Worm (Caenorhabditis elegans) whole organism, young adult: ENCODE measurements around the gene otpl-4.

Experiments
- B0261.1 ChIP-seq: sonication (generic microtip); optimal IDR thresholded peaks from 2 replicates; lab custom pipeline; 2016; ENCODE audit warnings: mild to moderate bottlenecking, missing genetic modification characterization, moderate library complexity, missing compliant biosample characterization
- C06A6.2 ChIP-seq: fragments of 200-800 bp; sonication (Bioruptor generic); conservative IDR thresholded peaks from 2 replicates; pipeline ENCODE4 v1.3.6; 2022; ENCODE audit warnings: missing genetic modification characterization, missing compliant biosample characterization
- D2030.7 ChIP-seq: fragments of 200-800 bp; sonication (Bioruptor generic); IDR thresholded peaks from 2 replicates; pipeline ENCODE4 v1.3.6; 2022; ENCODE audit warnings: missing genetic modification reagents, missing genetic modification characterization, missing compliant biosample characterization
- F10E7.11 ChIP-seq: sonication (generic microtip); optimal IDR thresholded peaks from 2 replicates; lab custom pipeline; 2017; ENCODE audit warnings: mild to moderate bottlenecking, missing genetic modification characterization, moderate library complexity, missing compliant biosample characterization
- F33H1.4 ChIP-seq: fragments of 200-800 bp; sonication (Bioruptor generic); IDR thresholded peaks from 2 replicates; pipeline ENCODE4 v1.3.6; 2022; ENCODE audit warnings: missing genetic modification reagents, missing genetic modification characterization, missing compliant biosample characterization
- F57C9.4 ChIP-seq: sonication (generic microtip); optimal IDR thresholded peaks from 2 replicates; lab custom pipeline; 2017; ENCODE audit warnings: mild to moderate bottlenecking, missing genetic modification characterization, missing compliant biosample characterization
- K11D2.4 ChIP-seq: fragments of 200-800 bp; sonication (Bioruptor generic); IDR thresholded peaks from 2 replicates; pipeline ENCODE4 v1.3.6; 2022; ENCODE audit warnings: missing genetic modification reagents, missing genetic modification characterization, missing compliant biosample characterization
- Y53F4B.3 ChIP-seq: fragments of 200-800 bp; sonication (Bioruptor generic); IDR thresholded peaks from 2 replicates; pipeline ENCODE4 v1.3.6; 2022; ENCODE audit warnings: missing genetic modification reagents, missing genetic modification characterization, missing compliant biosample characterization
- Y95B8A.8 ChIP-seq: fragments of 200-800 bp; sonication (Bioruptor generic); IDR thresholded peaks from 2 replicates; pipeline ENCODE4 v1.3.6; 2022; ENCODE audit warnings: missing genetic modification reagents, missing genetic modification characterization, missing compliant biosample characterization
- aptf-2 ChIP-seq: fragments of 200-800 bp; sonication (Bioruptor generic); conservative IDR thresholded peaks from 2 replicates; pipeline ENCODE4 v1.3.6; 2022; ENCODE audit warnings: missing genetic modification reagents, missing genetic modification characterization, missing compliant biosample characterization
- attf-5 ChIP-seq: fragments of 200-800 bp; sonication (Bioruptor generic); optimal IDR thresholded peaks from 2 replicates; lab custom pipeline; 2018; ENCODE audit warnings: mild to moderate bottlenecking, missing genetic modification characterization, missing compliant biosample characterization
- bed-1 ChIP-seq: fragments of 200-800 bp; sonication (Bioruptor generic); IDR thresholded peaks from 2 replicates; pipeline ENCODE4 v1.3.6; 2022; ENCODE audit warnings: missing genetic modification reagents, missing genetic modification characterization, missing compliant biosample characterization
- bed-2 ChIP-seq: fragments of 200-800 bp; sonication (Bioruptor generic); IDR thresholded peaks from 2 replicates; pipeline ENCODE4 v1.3.6; 2022; ENCODE audit warnings: missing genetic modification reagents, missing genetic modification characterization, missing compliant biosample characterization
- ccch-3 ChIP-seq: fragments of 200-800 bp; sonication (Bioruptor generic); optimal IDR thresholded peaks from 2 replicates; lab custom pipeline; 2018; ENCODE audit warnings: mild to moderate bottlenecking, missing genetic modification characterization, missing compliant biosample characterization
- cebp-1 ChIP-seq, 2 experiments: fragments of 200-800 bp in 1 of 2; sonication (Bioruptor generic) in 1 of 2; sonication (generic microtip) in 1 of 2; IDR thresholded peaks in 1 of 2; optimal IDR thresholded peaks in 1 of 2; 2 replicates each; pipeline versions ENCODE4 v1.3.6 to Lab custom; 2017 to 2022; ENCODE audit warnings: missing compliant biosample characterization in 2 of 2, missing genetic modification characterization in 2 of 2, mild to moderate bottlenecking in 1 of 2, missing genetic modification reagents in 1 of 2, moderate library complexity in 1 of 2
- ceh-100 ChIP-seq: fragments of 200-800 bp; sonication (Bioruptor generic); IDR thresholded peaks from 2 replicates; pipeline ENCODE4 v1.3.6; 2022; ENCODE audit warnings: missing genetic modification reagents, missing genetic modification characterization, missing compliant biosample characterization
- ceh-27 ChIP-seq: fragments of 200-800 bp; sonication (Bioruptor generic); optimal IDR thresholded peaks from 2 replicates; lab custom pipeline; 2018; ENCODE audit warnings: mild to moderate bottlenecking, missing genetic modification characterization, moderate library complexity, missing compliant biosample characterization
- ceh-58 ChIP-seq: fragments of 200-800 bp; sonication (Bioruptor generic); IDR thresholded peaks from 2 replicates; pipeline ENCODE4 v1.3.6; 2022; ENCODE audit warnings: missing genetic modification characterization, missing compliant biosample characterization
- dox-1 ChIP-seq: fragments of 200-800 bp; sonication (Bioruptor generic); IDR thresholded peaks from 2 replicates; pipeline ENCODE4 v1.3.6; 2022; ENCODE audit warnings: missing genetic modification reagents, missing genetic modification characterization, missing compliant biosample characterization
- egl-44 ChIP-seq: fragments of 200-800 bp; sonication (Bioruptor generic); IDR thresholded peaks from 2 replicates; pipeline ENCODE4 v1.3.6; 2022; ENCODE audit warnings: missing genetic modification reagents, missing genetic modification characterization, missing compliant biosample characterization
- egrh-3 ChIP-seq: fragments of 200-800 bp; sonication (Bioruptor generic); IDR thresholded peaks from 2 replicates; pipeline ENCODE4 v1.3.6; 2022; ENCODE audit warnings: missing genetic modification reagents, missing genetic modification characterization, missing compliant biosample characterization
- gei-17 ChIP-seq: fragments of 200-800 bp; sonication (Bioruptor generic); optimal IDR thresholded peaks from 2 replicates; lab custom pipeline; 2018; ENCODE audit warnings: mild to moderate bottlenecking, missing genetic modification characterization, missing compliant biosample characterization
- him-1 ChIP-seq: sonication (generic microtip); optimal IDR thresholded peaks from 2 replicates; lab custom pipeline; 2016; ENCODE audit warnings: missing genotype, missing genetic modification reagents, missing genetic modification characterization, missing compliant biosample characterization
- hmg-20 ChIP-seq: fragments of 200-800 bp; sonication (Bioruptor generic); IDR thresholded peaks from 2 replicates; pipeline ENCODE4 v1.3.6; 2022; ENCODE audit warnings: missing genetic modification reagents, missing genetic modification characterization, missing compliant biosample characterization
- hsf-1 ChIP-seq: fragments of 200-800 bp; sonication (Bioruptor generic); IDR thresholded peaks from 2 replicates; pipeline ENCODE4 v1.3.6; 2022; ENCODE audit warnings: missing genetic modification reagents, missing genetic modification characterization, missing compliant biosample characterization
- lag-1 ChIP-seq: fragments of 200-800 bp; sonication (Bioruptor generic); IDR thresholded peaks from 2 replicates; pipeline ENCODE4 v1.3.6; 2022; ENCODE audit warnings: missing genetic modification reagents, missing genetic modification characterization, missing compliant biosample characterization
- let-607 ChIP-seq, 2 experiments: fragments of 200-800 bp in 1 of 2; sonication (Bioruptor generic) in 1 of 2; sonication (generic microtip) in 1 of 2; optimal IDR thresholded peaks; 2 replicates each; lab custom pipeline; 2016 to 2018; ENCODE audit warnings: mild to moderate bottlenecking in 2 of 2, missing compliant biosample characterization in 2 of 2, missing genetic modification characterization in 2 of 2, moderate library complexity in 2 of 2, missing genotype in 1 of 2
- lin-26 ChIP-seq: fragments of 200-800 bp; sonication (Bioruptor generic); IDR thresholded peaks from 2 replicates; pipeline ENCODE4 v1.3.6; 2022; ENCODE audit warnings: missing genetic modification reagents, missing genetic modification characterization, missing compliant biosample characterization
- lin-54 ChIP-seq: fragments of 200-800 bp; sonication (Bioruptor generic); optimal IDR thresholded peaks from 2 replicates; lab custom pipeline; 2018; ENCODE audit warnings: mild to moderate bottlenecking, missing genetic modification characterization, missing compliant biosample characterization
- lsl-1 ChIP-seq: fragments of 200-800 bp; sonication (Bioruptor generic); optimal IDR thresholded peaks from 2 replicates; lab custom pipeline; 2018; ENCODE audit warnings: mild to moderate bottlenecking, missing genetic modification characterization, moderate library complexity, missing compliant biosample characterization
- lsy-27 ChIP-seq: sonication (generic microtip); optimal IDR thresholded peaks from 2 replicates; lab custom pipeline; 2017; ENCODE audit warnings: missing genetic modification characterization, mild to moderate bottlenecking, missing compliant biosample characterization, antibody characterized with exemption, missing genotype, borderline replicate concordance; ENCODE audit not compliant: insufficient read depth
- mes-4 ChIP-seq: sonication (generic microtip); optimal IDR thresholded peaks from 2 replicates; lab custom pipeline; 2016; ENCODE audit warnings: missing genotype, missing genetic modification characterization, missing compliant biosample characterization
- mxl-1 ChIP-seq: sonication (generic microtip); optimal IDR thresholded peaks from 2 replicates; lab custom pipeline; 2016; ENCODE audit warnings: missing genetic modification characterization, missing compliant biosample characterization
- pbrm-1 ChIP-seq: fragments of 200-800 bp; sonication (Bioruptor generic); IDR thresholded peaks from 2 replicates; pipeline ENCODE4 v1.3.6; 2022; ENCODE audit warnings: missing genetic modification reagents, missing genetic modification characterization, missing compliant biosample characterization
- rec-8 ChIP-seq, 2 experiments: sonication (generic microtip); optimal IDR thresholded peaks; 2 replicates each; lab custom pipeline; 2016; ENCODE audit warnings: mild to moderate bottlenecking in 2 of 2, missing genetic modification characterization in 2 of 2, missing genetic modification reagents in 2 of 2, missing genotype in 2 of 2, missing biosample characterization in 1 of 2, missing compliant biosample characterization in 1 of 2, moderate library complexity in 1 of 2
- snpc-1.1 ChIP-seq: sonication (generic microtip); optimal IDR thresholded peaks from 2 replicates; lab custom pipeline; 2017; ENCODE audit warnings: missing genetic modification characterization, mild to moderate bottlenecking, missing compliant biosample characterization, antibody characterized with exemption, moderate library complexity, missing genotype, missing genetic modification reagents; ENCODE audit not compliant: insufficient read depth
- snpc-3.4 ChIP-seq: sonication (generic microtip); optimal IDR thresholded peaks from 2 replicates; lab custom pipeline; 2017; ENCODE audit warnings: missing genetic modification characterization, mild to moderate bottlenecking, missing compliant biosample characterization, antibody characterized with exemption, moderate library complexity, missing genotype, missing genetic modification reagents
- snpc-4 ChIP-seq, 5 experiments: fragments of 150-350 bp in 1 of 5; sonication (generic microtip) in 4 of 5; optimal IDR thresholded peaks; 2 replicates each; lab custom pipeline; 2014 to 2018; ENCODE audit warnings: missing genetic modification characterization in 5 of 5, missing biosample characterization in 3 of 5, antibody characterized with exemption in 2 of 5, mild to moderate bottlenecking in 2 of 5, missing compliant biosample characterization in 2 of 5, missing genotype in 2 of 5, moderate library complexity in 2 of 5, missing genetic modification reagents in 1 of 5
- sptf-2 ChIP-seq: fragments of 200-800 bp; sonication (Bioruptor generic); optimal IDR thresholded peaks from 2 replicates; lab custom pipeline; 2018; ENCODE audit warnings: mild to moderate bottlenecking, missing genetic modification characterization, missing compliant biosample characterization
- tbp1 ChIP-seq: fragments of 200-800 bp; sonication (Bioruptor generic); optimal IDR thresholded peaks from 2 replicates; lab custom pipeline; 2018; ENCODE audit warnings: mild to moderate bottlenecking, missing genetic modification characterization, missing compliant biosample characterization
- unc-130 ChIP-seq: sonication (generic microtip); optimal IDR thresholded peaks from 2 replicates; lab custom pipeline; 2016; ENCODE audit warnings: missing genetic modification reagents, missing genetic modification characterization, missing compliant biosample characterization
- zim-3 ChIP-seq: sonication (generic microtip); optimal IDR thresholded peaks from 2 replicates; lab custom pipeline; 2017; ENCODE audit warnings: mild to moderate bottlenecking, missing genetic modification characterization, moderate library complexity, missing compliant biosample characterization
- ztf-22 ChIP-seq: fragments of 200-800 bp; sonication (Bioruptor generic); optimal IDR thresholded peaks from 2 replicates; lab custom pipeline; 2018; ENCODE audit warnings: mild to moderate bottlenecking, missing genetic modification characterization, moderate library complexity, missing compliant biosample characterization
- ztf-25 ChIP-seq: fragments of 200-800 bp; sonication (Bioruptor generic); IDR thresholded peaks from 2 replicates; pipeline ENCODE4 v1.3.6; 2022; ENCODE audit warnings: missing genetic modification reagents, missing genetic modification characterization, missing compliant biosample characterization
- ztf-28 ChIP-seq: fragments of 200-800 bp; sonication (Bioruptor generic); IDR thresholded peaks from 2 replicates; pipeline ENCODE4 v1.3.6; 2022; ENCODE audit warnings: missing genetic modification reagents, missing genetic modification characterization, missing compliant biosample characterization
- ztf-3 ChIP-seq: fragments of 200-800 bp; sonication (Bioruptor generic); optimal IDR thresholded peaks from 2 replicates; lab custom pipeline; 2018; ENCODE audit warnings: mild to moderate bottlenecking, missing genetic modification characterization, missing compliant biosample characterization

Gene otpl-4

ce11 chrV:8499407-8499806, 37.7 kb upstream of the otpl-4 start:
- no peak for TF ChIP-seq C06A6.2 (GFP tag; lab: Robert Waterston, UW)
- TF ChIP-seq attf-5 (GFP tag; lab: Kevin White, UChicago) = peak; percentile 29
- TF ChIP-seq ztf-22 (GFP tag; lab: Kevin White, UChicago) = peak; percentile 8
- TF ChIP-seq cebp-1 (GFP tag; IDR thresholded peaks at IDR 0.05; lab: Robert Waterston, UW) = no peak
- TF ChIP-seq cebp-1 (tag; optimal IDR thresholded peaks at IDR 0.05; lab: Kevin White, UChicago) = peak; percentile 30
- no peak for TF ChIP-seq ccch-3 (GFP tag; lab: Kevin White, UChicago)
- TF ChIP-seq unc-130 = peak; percentile 1
- no peak for TF ChIP-seq ceh-58
- 0 out of 2 replicates have a peak, but pooled peaks have one; percentile 40 for TF ChIP-seq Y95B8A.8 (GFP tag; lab: Robert Waterston, UW)
- peak; percentile 19 for TF ChIP-seq mes-4
- no peak for TF ChIP-seq egrh-3 (GFP tag; lab: Robert Waterston, UW)
- TF ChIP-seq F57C9.4 (tag; lab: Kevin White, UChicago) = no peak
- peak; percentile 39; the same call in 1 of the 2 replicates for TF ChIP-seq pbrm-1
- TF ChIP-seq ceh-100 = no peak
- TF ChIP-seq rec-8 (tag; optimal IDR thresholded peaks at IDR 0.05; lab: Kevin White, UChicago) = peak in 1 of 2 experiments; percentile 15
- TF ChIP-seq ztf-3 (GFP tag; lab: Kevin White, UChicago) = no peak
- peak; percentile 71 for TF ChIP-seq dox-1 (GFP tag; lab: Robert Waterston, UW)
- peak in 1 of 2 experiments; percentile 9 for TF ChIP-seq let-607 (tag; optimal IDR thresholded peaks at IDR 0.05; lab: Kevin White, UChicago)
- TF ChIP-seq B0261.1 = peak; percentile 67
- TF ChIP-seq snpc-3.4 (tag; lab: Kevin White, UChicago) = peak; percentile 24
- TF ChIP-seq lsl-1 (GFP tag; lab: Kevin White, UChicago) = peak; percentile 43
- TF ChIP-seq lin-26 (GFP tag; lab: Robert Waterston, UW) = peak; percentile 97
- TF ChIP-seq aptf-2 (GFP tag; lab: Robert Waterston, UW) = no peak
- TF ChIP-seq ztf-28 (GFP tag; lab: Robert Waterston, UW) = no peak
- peak; percentile 68 for TF ChIP-seq D2030.7 (GFP tag; lab: Robert Waterston, UW)
- no peak for TF ChIP-seq bed-1 (GFP tag; lab: Robert Waterston, UW)
- no peak for TF ChIP-seq ceh-27
- TF ChIP-seq lsy-27 = no peak
- TF ChIP-seq ztf-25 (GFP tag; lab: Robert Waterston, UW) = 0 out of 2 replicates have a peak, but pooled peaks have one; percentile 59
- TF ChIP-seq lag-1 = no peak
- peak; percentile 91 for TF ChIP-seq tbp1 (GFP tag; lab: Kevin White, UChicago)
- peak; percentile 66 for TF ChIP-seq Y53F4B.3
- peak; percentile 77 for TF ChIP-seq snpc-4 (GFP tag; optimal IDR thresholded peaks at IDR 0.05; lab: Kevin White, UChicago)
- peak in 3 of 4 experiments; percentile 72 to 92 (median 85) for TF ChIP-seq snpc-4 (tag; optimal IDR thresholded peaks at IDR 0.05; lab: Kevin White, UChicago)
- peak; percentile 55 for TF ChIP-seq sptf-2 (GFP tag; lab: Kevin White, UChicago)
- TF ChIP-seq gei-17 (GFP tag; lab: Kevin White, UChicago) = no peak
- peak; percentile 12 for TF ChIP-seq lin-54 (GFP tag; lab: Kevin White, UChicago)
- peak; percentile 84 for TF ChIP-seq snpc-1.1 (tag; lab: Kevin White, UChicago)
- TF ChIP-seq zim-3 (tag; lab: Kevin White, UChicago) = no peak
- peak; percentile 50; the same call in 1 of the 2 replicates for TF ChIP-seq hsf-1 (GFP tag; lab: Robert Waterston, UW)
- TF ChIP-seq him-1 = peak; percentile 75
- TF ChIP-seq F10E7.11 (tag; lab: Kevin White, UChicago) = no peak
- 0 out of 2 replicates have a peak, but pooled peaks have one; percentile 13 for TF ChIP-seq F33H1.4 (GFP tag; lab: Robert Waterston, UW)
- no peak for TF ChIP-seq K11D2.4 (GFP tag; lab: Robert Waterston, UW)
- no peak for TF ChIP-seq hmg-20
- peak; percentile 76; the same call in 1 of the 2 replicates for TF ChIP-seq egl-44 (GFP tag; lab: Robert Waterston, UW)
- TF ChIP-seq mxl-1 = peak; percentile 56
- no peak for TF ChIP-seq bed-2
